Fruit fly (Drosophila melanogaster) whole organism, embryonic: ENCODE results near the gene CG13949.

ENCODE experiments used
- Adf1 ChIP-seq: fragments of 200-800 bp; sonication (Bioruptor generic); IDR thresholded peaks from 2 replicates; pipeline ENCODE4 v1.3.6; 2022; ENCODE audit warnings: missing biosample characterization, missing genetic modification characterization
- Atf3 ChIP-seq: fragments of 200-800 bp; sonication (Bioruptor generic); optimal IDR thresholded peaks from 3 replicates; lab custom pipeline; 2016; ENCODE audit warnings: missing biosample characterization, missing genetic modification characterization
- Bdp1 ChIP-seq: fragments of 200-800 bp; sonication (Bioruptor generic); optimal IDR thresholded peaks from 3 replicates; lab custom pipeline; 2016; ENCODE audit warnings: missing biosample characterization, missing genetic modification characterization
- CG10654 ChIP-seq: fragments of 200-800 bp; sonication (Bioruptor generic); optimal IDR thresholded peaks from 2 replicates; lab custom pipeline; 2016; ENCODE audit warnings: missing biosample characterization, missing genetic modification characterization
- CG10979 ChIP-seq: fragments of 200-800 bp; sonication (Bioruptor generic); optimal IDR thresholded peaks from 2 replicates; lab custom pipeline; 2018; ENCODE audit warnings: missing biosample characterization, mild to moderate bottlenecking, missing genetic modification characterization, moderate library complexity
- CG16813 ChIP-seq: fragments of 200-800 bp; sonication (Bioruptor generic); IDR thresholded peaks from 3 replicates; pipeline ENCODE4 v1.3.6; 2022; ENCODE audit warnings: missing biosample characterization, missing genetic modification characterization; ENCODE audit not compliant: partially characterized antibody
- CG2120 ChIP-seq: fragments of 200-800 bp; sonication (Bioruptor generic); optimal IDR thresholded peaks from 3 replicates; lab custom pipeline; 2016; ENCODE audit warnings: missing biosample characterization, missing genetic modification characterization
- CG2199 ChIP-seq: fragments of 200-800 bp; sonication (Bioruptor generic); IDR thresholded peaks from 3 replicates; pipeline ENCODE4 v1.3.6; 2022; ENCODE audit warnings: missing biosample characterization, missing genetic modification characterization
- CG31365 ChIP-seq: fragments of 200-800 bp; sonication (Bioruptor generic); optimal IDR thresholded peaks from 2 replicates; lab custom pipeline; 2018; ENCODE audit warnings: missing biosample characterization, mild to moderate bottlenecking, missing genetic modification characterization
- CG3281 ChIP-seq: fragments of 200-800 bp; sonication (Bioruptor generic); optimal IDR thresholded peaks from 3 replicates; lab custom pipeline; 2017; ENCODE audit warnings: missing biosample characterization, mild to moderate bottlenecking, missing genetic modification characterization
- CG3838 ChIP-seq: fragments of 200-800 bp; sonication (Bioruptor generic); optimal IDR thresholded peaks from 3 replicates; lab custom pipeline; 2016; ENCODE audit warnings: missing biosample characterization, missing genetic modification characterization
- CG4707 ChIP-seq: fragments of 200-800 bp; sonication (Bioruptor generic); optimal IDR thresholded peaks from 2 replicates; lab custom pipeline; 2018; ENCODE audit warnings: missing biosample characterization, mild to moderate bottlenecking, missing genetic modification characterization, moderate library complexity
- CG6654 ChIP-seq: fragments of 200-800 bp; sonication (Bioruptor generic); optimal IDR thresholded peaks from 2 replicates; lab custom pipeline; 2017; ENCODE audit warnings: missing biosample characterization, mild to moderate bottlenecking, missing genetic modification characterization
- CG8924 ChIP-seq: fragments of 200-800 bp; optimal IDR thresholded peaks from 3 replicates; lab custom pipeline; 2019; ENCODE audit warnings: missing biosample characterization, mild to moderate bottlenecking, missing genetic modification characterization, moderate library complexity
- Dad ChIP-seq: fragments of 200-800 bp; sonication (Bioruptor generic); optimal IDR thresholded peaks from 3 replicates; lab custom pipeline; 2016; ENCODE audit warnings: missing biosample characterization, missing genetic modification characterization
- Doc2 ChIP-seq: fragments of 200-800 bp; sonication (Bioruptor generic); IDR thresholded peaks from 2 replicates; pipeline ENCODE4 v1.3.6; 2022; ENCODE audit warnings: missing biosample characterization, missing genetic modification characterization
- Dp ChIP-seq: fragments of 200-800 bp; sonication (Bioruptor generic); optimal IDR thresholded peaks from 2 replicates; lab custom pipeline; 2018; ENCODE audit warnings: missing biosample characterization, mild to moderate bottlenecking, missing genetic modification characterization, moderate library complexity
- Dref ChIP-seq: fragments of 200-800 bp; sonication (Bioruptor generic); IDR thresholded peaks from 2 replicates; pipeline ENCODE4 v1.3.6; 2022; ENCODE audit warnings: missing biosample characterization, missing genetic modification characterization
- E2f2 ChIP-seq: fragments of 200-800 bp; sonication (Bioruptor generic); IDR thresholded peaks from 2 replicates; pipeline ENCODE4 v1.3.6; 2022; ENCODE audit warnings: missing biosample characterization, missing genetic modification characterization
- Ets65A ChIP-seq: fragments of 200-800 bp; sonication (Bioruptor generic); peaks from one replicate; lab custom pipeline; 2016; ENCODE audit warnings: missing biosample characterization, missing genetic modification characterization
- Fer2 ChIP-seq: fragments of 200-800 bp; sonication (Bioruptor generic); optimal IDR thresholded peaks from 2 replicates; lab custom pipeline; 2018; ENCODE audit warnings: missing biosample characterization, mild to moderate bottlenecking, missing genetic modification characterization, moderate library complexity
- HmgZ ChIP-seq: fragments of 200-800 bp; sonication (Bioruptor generic); optimal IDR thresholded peaks from 2 replicates; lab custom pipeline; 2018; ENCODE audit warnings: missing biosample characterization, mild to moderate bottlenecking, missing genetic modification characterization
- Jarid2 ChIP-seq: fragments of 200-800 bp; sonication (Bioruptor generic); optimal IDR thresholded peaks from 3 replicates; lab custom pipeline; 2017; ENCODE audit warnings: mild to moderate bottlenecking, missing biosample characterization, missing genetic modification reagents, missing genetic modification characterization
- Med ChIP-seq: fragments of 200-800 bp; sonication (Bioruptor generic); peaks from one replicate; lab custom pipeline; 2016; ENCODE audit warnings: missing biosample characterization, missing genetic modification characterization, mild to moderate bottlenecking, inconsistent platforms, moderate library complexity
- NC2β ChIP-seq: fragments of 200-800 bp; sonication (Bioruptor generic); optimal IDR thresholded peaks from 2 replicates; lab custom pipeline; 2016; ENCODE audit warnings: missing biosample characterization, missing genetic modification characterization
- Sry-δ ChIP-seq: fragments of 200-800 bp; sonication (Bioruptor generic); optimal IDR thresholded peaks from 2 replicates; lab custom pipeline; 2016; ENCODE audit warnings: missing biosample characterization, missing genetic modification characterization
- Ssrp ChIP-seq: fragments of 200-800 bp; sonication (Bioruptor generic); optimal IDR thresholded peaks from 2 replicates; lab custom pipeline; 2018; ENCODE audit warnings: missing biosample characterization, mild to moderate bottlenecking, missing genetic modification characterization, moderate library complexity
- abd-A ChIP-seq: fragments of 200-800 bp; sonication (Bioruptor generic); optimal IDR thresholded peaks from 3 replicates; lab custom pipeline; 2019; ENCODE audit warnings: missing biosample characterization, mild to moderate bottlenecking, missing genetic modification characterization, moderate library complexity
- al ChIP-seq: fragments of 200-800 bp; sonication (Bioruptor generic); IDR thresholded peaks from 2 replicates; pipeline ENCODE4 v1.3.6; 2022; ENCODE audit warnings: missing biosample characterization, missing genetic modification characterization
- bsh ChIP-seq, 2 experiments: fragments of 200-800 bp; sonication (Bioruptor generic); optimal IDR thresholded peaks; 2 replicates each; lab custom pipeline; 2017 to 2018; ENCODE audit warnings: mild to moderate bottlenecking in 2 of 2, missing biosample characterization in 2 of 2, missing genetic modification characterization in 2 of 2, moderate library complexity in 1 of 2
- chif ChIP-seq, 2 experiments: fragments of 200-800 bp; sonication (Bioruptor generic); optimal IDR thresholded peaks; 3 replicates each; lab custom pipeline; 2016; ENCODE audit warnings: missing biosample characterization in 2 of 2, missing genetic modification characterization in 2 of 2
- corto ChIP-seq: fragments of 200-800 bp; sonication (Bioruptor generic); optimal IDR thresholded peaks from 2 replicates; lab custom pipeline; 2016; ENCODE audit warnings: missing biosample characterization, mild to moderate bottlenecking, missing genetic modification characterization, moderate library complexity
- danr ChIP-seq: fragments of 200-800 bp; sonication (Bioruptor generic); IDR thresholded peaks from 2 replicates; pipeline ENCODE4 v1.3.6; 2022; ENCODE audit warnings: missing biosample characterization, missing genetic modification characterization
- eve ChIP-seq, 2 experiments: fragments of >200 bp; optimal IDR thresholded peaks; 2 replicates each; lab custom pipeline; 2017; ENCODE audit warnings: missing biosample characterization in 2 of 2, missing genetic modification characterization in 2 of 2
- ewg ChIP-seq: fragments of 200-800 bp; sonication (Bioruptor generic); optimal IDR thresholded peaks from 3 replicates; lab custom pipeline; 2017; ENCODE audit warnings: mild to moderate bottlenecking, missing biosample characterization, missing genetic modification reagents, missing genetic modification characterization
- fd64A ChIP-seq: fragments of 200-800 bp; sonication (Bioruptor generic); optimal IDR thresholded peaks from 3 replicates; lab custom pipeline; 2018; ENCODE audit warnings: missing biosample characterization, mild to moderate bottlenecking, missing genetic modification characterization
- gfzf ChIP-seq: fragments of 200-800 bp; sonication (Bioruptor generic); optimal IDR thresholded peaks from 2 replicates; lab custom pipeline; 2016; ENCODE audit warnings: missing biosample characterization, mild to moderate bottlenecking, missing genetic modification characterization, moderate library complexity
- grn ChIP-seq: fragments of 200-800 bp; sonication (Bioruptor generic); optimal IDR thresholded peaks from 3 replicates; lab custom pipeline; 2017; ENCODE audit warnings: missing biosample characterization, missing genetic modification characterization
- lab ChIP-seq: fragments of 200-800 bp; sonication (Bioruptor generic); optimal IDR thresholded peaks from 3 replicates; lab custom pipeline; 2017; ENCODE audit warnings: missing biosample characterization, missing genetic modification characterization, mild to moderate bottlenecking, moderate library complexity, missing genetic modification reagents
- lbe ChIP-seq: fragments of 200-800 bp; sonication (Bioruptor generic); optimal IDR thresholded peaks from 2 replicates; lab custom pipeline; 2016; ENCODE audit warnings: missing biosample characterization, mild to moderate bottlenecking, missing genetic modification characterization
- mirr ChIP-seq: fragments of 200-800 bp; sonication (Bioruptor generic); optimal IDR thresholded peaks from 3 replicates; lab custom pipeline; 2018; ENCODE audit warnings: missing biosample characterization, mild to moderate bottlenecking, missing genetic modification characterization
- sd ChIP-seq: fragments of 200-800 bp; sonication (Bioruptor generic); optimal IDR thresholded peaks from 3 replicates; lab custom pipeline; 2018; ENCODE audit warnings: missing biosample characterization, mild to moderate bottlenecking, missing genetic modification characterization, moderate library complexity
- shn ChIP-seq: fragments of 200-800 bp; sonication (Bioruptor generic); optimal IDR thresholded peaks from 3 replicates; lab custom pipeline; 2016; ENCODE audit warnings: missing biosample characterization, missing genetic modification characterization
- sim ChIP-seq: fragments of 200-800 bp; sonication (Bioruptor generic); IDR thresholded peaks from 2 replicates; pipeline ENCODE4 v1.3.6; 2022; ENCODE audit warnings: missing biosample characterization, missing genetic modification characterization
- slbo ChIP-seq: fragments of 200-800 bp; sonication (Bioruptor generic); IDR thresholded peaks from 2 replicates; pipeline ENCODE4 v1.3.6; 2022; ENCODE audit warnings: missing biosample characterization, missing genetic modification characterization
- slou ChIP-seq: fragments of 200-800 bp; sonication (Bioruptor generic); optimal IDR thresholded peaks from 3 replicates; lab custom pipeline; 2016; ENCODE audit warnings: missing biosample characterization, missing genetic modification characterization
- stwl ChIP-seq: fragments of 200-800 bp; sonication (Bioruptor generic); optimal IDR thresholded peaks from 3 replicates; lab custom pipeline; 2018; ENCODE audit warnings: missing biosample characterization, mild to moderate bottlenecking, missing genetic modification characterization, moderate library complexity
- twi ChIP-seq: fragments of 200-800 bp; optimal IDR thresholded peaks from 2 replicates; lab custom pipeline; 2019; ENCODE audit warnings: missing biosample characterization, mild to moderate bottlenecking, missing genetic modification characterization, moderate library complexity
- vfl ChIP-seq: fragments of 200-800 bp; sonication (Bioruptor generic); optimal IDR thresholded peaks from 2 replicates; lab custom pipeline; 2016; ENCODE audit warnings: missing biosample characterization, missing genetic modification characterization
- yki ChIP-seq: fragments of >200 bp; optimal IDR thresholded peaks from 3 replicates; lab custom pipeline; 2018

CG13949 gene

DNA sequence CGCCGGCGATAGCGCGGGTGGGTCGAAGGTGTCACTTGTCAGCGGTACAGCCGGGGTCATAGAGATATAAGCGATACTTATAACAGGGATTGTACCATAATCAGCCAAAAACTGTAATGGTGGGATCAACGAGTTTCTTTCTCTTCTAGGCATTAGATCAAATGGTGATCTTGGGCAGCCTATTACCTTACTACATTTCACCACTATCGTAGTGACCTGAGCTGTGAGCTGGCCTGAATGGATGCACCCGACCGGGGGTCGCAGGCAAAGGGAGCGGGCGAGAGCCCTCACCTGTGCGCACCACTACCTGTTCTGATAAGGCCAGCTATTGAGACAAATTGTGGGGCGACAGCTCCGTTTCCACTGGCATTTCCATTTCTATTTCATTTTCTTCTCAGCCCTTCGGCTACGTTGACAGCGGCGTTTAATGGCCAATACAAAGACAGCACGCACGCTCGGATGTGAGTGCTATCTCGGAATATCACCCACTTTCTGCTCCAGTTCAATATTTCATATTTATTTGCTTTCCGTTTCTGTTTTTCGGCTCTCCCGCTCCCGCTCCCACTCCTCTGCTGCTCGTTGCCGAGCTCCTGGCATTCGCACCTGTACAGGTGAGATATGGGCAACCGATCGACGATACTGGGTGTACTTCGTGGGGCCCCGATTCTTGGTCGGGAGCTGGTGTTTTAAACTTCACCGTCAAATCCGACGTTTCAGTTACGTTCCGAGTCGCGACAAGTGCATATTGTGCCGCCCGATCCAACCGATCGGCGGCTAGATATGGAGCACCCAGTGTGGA is 1.8 kb downstream of the CG13949 start (continued):
- peak; percentile 87 for TF ChIP-seq lab (GFP tag; lab: Kevin White, UChicago)
- TF ChIP-seq al: 0 out of 2 replicates have a peak, but pooled peaks have one; percentile 37
- TF ChIP-seq CG10979 (tag; lab: Kevin White, UChicago): peak; percentile 84
- TF ChIP-seq mirr (GFP tag; lab: Kevin White, UChicago): no peak
- TF ChIP-seq ewg (GFP tag; lab: Kevin White, UChicago): peak; percentile 77
- no peak for TF ChIP-seq gfzf
- no peak for TF ChIP-seq CG16813 (GFP tag; lab: Robert Waterston, UW)
- peak; percentile 82 for TF ChIP-seq CG8924 (tag; lab: Kevin White, UChicago)
- no peak for TF ChIP-seq corto (GFP tag; lab: Kevin White, UChicago)
- no peak for TF ChIP-seq CG3838 (GFP tag; lab: Kevin White, UChicago)
- TF ChIP-seq slou: no peak
- peak; percentile 77 for TF ChIP-seq slbo
- no peak for TF ChIP-seq HmgZ (tag; lab: Kevin White, UChicago)
- TF ChIP-seq CG6654 (GFP tag; lab: Kevin White, UChicago): peak; percentile 53
- TF ChIP-seq CG2120 (GFP tag; lab: Kevin White, UChicago): peak; percentile 65
- TF ChIP-seq CG2199 (GFP tag; lab: Robert Waterston, UW): peak; percentile 83; the same call in 1 of the 3 replicates
- TF ChIP-seq CG10654: peak; percentile 70
- TF ChIP-seq Doc2 (GFP tag; lab: Robert Waterston, UW): no peak
- peak; percentile 50 for TF ChIP-seq Bdp1
- TF ChIP-seq sim (GFP tag; lab: Robert Waterston, UW): peak; percentile 67
- peak; percentile 78; the same call in 1 of the 2 replicates for TF ChIP-seq danr
- no peak for TF ChIP-seq lbe
- TF ChIP-seq Dp (GFP tag; lab: Kevin White, UChicago): no peak
- peak; percentile 55 for TF ChIP-seq fd64A (GFP tag; lab: Kevin White, UChicago)
- TF ChIP-seq Atf3 (GFP tag; lab: Kevin White, UChicago): peak; percentile 25
- peak; percentile 38 for TF ChIP-seq vfl (GFP tag; lab: Kevin White, UChicago)
- TF ChIP-seq Adf1 (GFP tag; lab: Robert Waterston, UW): no peak
- TF ChIP-seq Dref (GFP tag; lab: Robert Waterston, UW): no peak
- peak; percentile 72 for TF ChIP-seq Ssrp (tag; lab: Kevin White, UChicago)
- no peak for TF ChIP-seq stwl (tag; lab: Kevin White, UChicago)
- peak; percentile 17 for TF ChIP-seq Sry-δ (GFP tag; lab: Kevin White, UChicago)
- no peak for TF ChIP-seq abd-A (tag; lab: Kevin White, UChicago)
- peak; percentile 21 for TF ChIP-seq sd
- no peak for TF ChIP-seq Fer2 (tag; lab: Kevin White, UChicago)
- TF ChIP-seq Dad (GFP tag; lab: Kevin White, UChicago): peak; percentile 70
- peak; percentile 59 for TF ChIP-seq CG3281 (GFP tag; lab: Kevin White, UChicago)
- TF ChIP-seq Ets65A: peak; percentile 97
- TF ChIP-seq grn (GFP tag; lab: Kevin White, UChicago): peak; percentile 31
- TF ChIP-seq bsh (GFP tag; optimal IDR thresholded peaks at IDR 0.05; lab: Kevin White, UChicago): peak in 1 of 2 experiments; percentile 87
- peak; percentile 34 for TF ChIP-seq twi (tag; lab: Kevin White, UChicago)
- TF ChIP-seq shn: peak; percentile 47
- peak; percentile 21 for TF ChIP-seq NC2β (GFP tag; lab: Kevin White, UChicago)
- TF ChIP-seq Jarid2 (GFP tag; lab: Kevin White, UChicago): peak; percentile 58
- TF ChIP-seq CG4707 (GFP tag; lab: Kevin White, UChicago): peak; percentile 64
- no peak for TF ChIP-seq eve (GFP tag; optimal IDR thresholded peaks at IDR 0.05; lab: Kevin White, UChicago)
- TF ChIP-seq Med (GFP tag; lab: Kevin White, UChicago): peak; percentile 96
- peak; percentile 41; the same call in 1 of the 2 replicates for TF ChIP-seq E2f2 (GFP tag; lab: Robert Waterston, UW)
- TF ChIP-seq CG31365 (tag; lab: Kevin White, UChicago): peak; percentile 24
- no peak for TF ChIP-seq yki
- peak; percentile 53 to 79 for TF ChIP-seq chif (GFP tag; optimal IDR thresholded peaks at IDR 0.05; lab: Kevin White, UChicago)
